Worm (Caenorhabditis elegans) whole organism, early embryonic: Measurements from ENCODE around the gene T05B11.4.

Source experiments
- B0310.2 ChIP-seq: sonication (generic microtip); optimal IDR thresholded peaks from 2 replicates; lab custom pipeline; 2016; ENCODE audit warnings: mild to moderate bottlenecking, missing genetic modification characterization, missing compliant biosample characterization
- aly-1 ChIP-seq: sonication (generic microtip); optimal IDR thresholded peaks from 2 replicates; lab custom pipeline; 2016; ENCODE audit warnings: missing genetic modification characterization, missing compliant biosample characterization
- ama-1 ChIP-seq: fragments of 150-350 bp; optimal IDR thresholded peaks from 2 replicates; lab custom pipeline; 2014
- ceh-13 ChIP-seq: fragments of 200-800 bp; sonication (Bioruptor generic); optimal IDR thresholded peaks from 2 replicates; lab custom pipeline; 2018; ENCODE audit warnings: mild to moderate bottlenecking, missing genetic modification characterization, missing compliant biosample characterization
- ceh-36 ChIP-seq: sonication (generic microtip); optimal IDR thresholded peaks from 2 replicates; lab custom pipeline; 2016; ENCODE audit warnings: missing genetic modification characterization, inconsistent platforms, missing compliant biosample characterization
- ets-7 ChIP-seq: sonication (generic microtip); optimal IDR thresholded peaks from 2 replicates; lab custom pipeline; 2016; ENCODE audit warnings: missing genotype, missing genetic modification characterization, missing compliant biosample characterization
- pes-1 ChIP-seq: fragments of 200-800 bp; sonication (Bioruptor generic); IDR thresholded peaks from 2 replicates; pipeline ENCODE4 v1.3.6; 2022; ENCODE audit warnings: missing genetic modification reagents, missing genetic modification characterization, missing compliant biosample characterization
- tbx-37 ChIP-seq: fragments of 200-800 bp; sonication (Bioruptor generic); conservative IDR thresholded peaks from 2 replicates; pipeline ENCODE4 v1.3.6; 2022; ENCODE audit warnings: missing genetic modification reagents, missing genetic modification characterization, missing compliant biosample characterization

DNA sequence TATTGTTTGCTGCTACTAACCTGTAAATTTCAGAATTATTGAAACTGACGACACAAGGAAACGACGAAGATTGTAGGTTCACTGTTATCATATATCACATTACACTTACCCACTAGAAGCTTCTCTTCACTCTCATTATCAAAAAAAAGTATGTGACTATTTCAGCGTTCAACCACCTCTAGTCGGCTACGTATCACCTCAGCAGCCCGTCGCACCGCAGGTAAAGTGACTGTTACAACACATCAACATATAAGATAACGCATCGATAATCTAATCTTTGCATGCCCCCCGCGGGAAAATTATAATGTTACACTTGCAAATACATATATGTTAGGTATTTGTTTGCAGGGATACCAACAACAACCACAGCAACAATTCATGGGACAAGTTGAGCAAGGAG is 32.2 kb upstream of the T05B11.4 start:
- no peak for TF ChIP-seq ama-1 (lab: Kevin White, UChicago)
- TF ChIP-seq B0310.2 (tag; lab: Kevin White, UChicago) = no peak
- no peak for TF ChIP-seq tbx-37
- no peak for TF ChIP-seq pes-1
- TF ChIP-seq aly-1 (tag; lab: Kevin White, UChicago) = no peak
- TF ChIP-seq ets-7 (tag; lab: Kevin White, UChicago) = no peak
- no peak for TF ChIP-seq ceh-36 (tag; lab: Kevin White, UChicago)
- no peak for TF ChIP-seq ceh-13 (GFP tag; lab: Kevin White, UChicago)
